Worm (Caenorhabditis elegans) whole organism, L2 larva: ENCODE data around the gene gphr-2.

Experiments
- C34F6.9 ChIP-seq: fragments of 150-350 bp; optimal IDR thresholded peaks from 2 replicates; lab custom pipeline; 2014; ENCODE audit warnings: missing biosample characterization, missing genetic modification characterization
- F13H6.1 ChIP-seq: sonication (generic microtip); optimal IDR thresholded peaks from 2 replicates; lab custom pipeline; 2016; ENCODE audit warnings: missing genetic modification characterization, missing compliant biosample characterization
- R02D3.7 ChIP-seq: fragments of 150-350 bp; optimal IDR thresholded peaks from 2 replicates; lab custom pipeline; 2014; ENCODE audit warnings: missing biosample characterization, missing genetic modification characterization
- ZK546.5 ChIP-seq: sonication (generic microtip); optimal IDR thresholded peaks from 2 replicates; lab custom pipeline; 2017; ENCODE audit warnings: missing biosample characterization, missing genetic modification characterization
- aly-2 ChIP-seq: fragments of 150-350 bp; optimal IDR thresholded peaks from 2 replicates; lab custom pipeline; 2014; ENCODE audit warnings: missing biosample characterization, missing genetic modification characterization
- ama-1 ChIP-seq: fragments of 150-350 bp; optimal IDR thresholded peaks from 2 replicates; lab custom pipeline; 2018; ENCODE audit warnings: inconsistent platforms
- blmp-1 ChIP-seq: sonication (generic microtip); optimal IDR thresholded peaks from 2 replicates; lab custom pipeline; 2017; ENCODE audit warnings: missing genetic modification characterization, mild to moderate bottlenecking, missing compliant biosample characterization, antibody characterized with exemption, moderate library complexity; ENCODE audit not compliant: insufficient read depth
- ceh-82 ChIP-seq: fragments of 150-350 bp; optimal IDR thresholded peaks from 2 replicates; lab custom pipeline; 2014; ENCODE audit warnings: missing biosample characterization, missing genetic modification characterization
- dmd-4 ChIP-seq: sonication (generic microtip); optimal IDR thresholded peaks from 2 replicates; lab custom pipeline; 2017; ENCODE audit warnings: missing biosample characterization, missing genetic modification characterization
- egl-27 ChIP-seq: sonication (generic microtip); optimal IDR thresholded peaks from 3 replicates; lab custom pipeline; 2017; ENCODE audit warnings: missing biosample characterization, missing genetic modification reagents, missing genetic modification characterization
- elt-1 ChIP-seq: fragments of 150-350 bp; optimal IDR thresholded peaks from 2 replicates; lab custom pipeline; 2014; ENCODE audit warnings: missing biosample characterization, missing genetic modification characterization
- elt-3 ChIP-seq: sonication (generic microtip); optimal IDR thresholded peaks from 2 replicates; lab custom pipeline; 2017; ENCODE audit warnings: missing biosample characterization, missing genetic modification characterization
- fos-1 ChIP-seq: fragments of 150-350 bp; optimal IDR thresholded peaks from 2 replicates; lab custom pipeline; 2014; ENCODE audit warnings: missing biosample characterization, missing genetic modification characterization
- gmeb-1 ChIP-seq: fragments of 150-350 bp; optimal IDR thresholded peaks from 2 replicates; lab custom pipeline; 2014; ENCODE audit warnings: missing biosample characterization, missing genetic modification characterization
- lin-11 ChIP-seq: fragments of 150-350 bp; sonication (generic microtip); optimal IDR thresholded peaks from 2 replicates; lab custom pipeline; 2014; ENCODE audit warnings: missing biosample characterization, missing genetic modification characterization, inconsistent platforms, mixed read lengths
- lin-13 ChIP-seq: fragments of 150-350 bp; optimal IDR thresholded peaks from 2 replicates; lab custom pipeline; 2014; ENCODE audit warnings: missing biosample characterization, missing genetic modification reagents, missing genetic modification characterization
- lsy-2 ChIP-seq, 2 experiments: fragments of 150-350 bp in 1 of 2; sonication (generic microtip) in 1 of 2; optimal IDR thresholded peaks; 2 replicates each; lab custom pipeline; 2014 to 2017; ENCODE audit warnings: missing biosample characterization in 2 of 2, missing genetic modification characterization in 2 of 2
- mbf-1 ChIP-seq: sonication (generic microtip); optimal IDR thresholded peaks from 2 replicates; lab custom pipeline; 2017; ENCODE audit warnings: missing biosample characterization, missing genetic modification characterization
- mdl-1 ChIP-seq, 2 experiments: fragments of 150-350 bp in 1 of 2; sonication (generic microtip) in 1 of 2; optimal IDR thresholded peaks; 2 replicates each; lab custom pipeline; 2017; ENCODE audit warnings: missing biosample characterization in 2 of 2, missing genetic modification characterization in 2 of 2
- nhr-11 ChIP-seq: fragments of 150-350 bp; optimal IDR thresholded peaks from 2 replicates; lab custom pipeline; 2014; ENCODE audit warnings: missing biosample characterization, missing genetic modification characterization
- nhr-129 ChIP-seq: fragments of 150-350 bp; optimal IDR thresholded peaks from 2 replicates; lab custom pipeline; 2014; ENCODE audit warnings: missing biosample characterization, missing genetic modification characterization
- nhr-21 ChIP-seq: fragments of 150-350 bp; optimal IDR thresholded peaks from 2 replicates; lab custom pipeline; 2014; ENCODE audit warnings: missing biosample characterization, missing genetic modification characterization
- nhr-23 ChIP-seq: fragments of 150-350 bp; optimal IDR thresholded peaks from 2 replicates; lab custom pipeline; 2014; ENCODE audit warnings: missing biosample characterization, missing genetic modification reagents, missing genetic modification characterization
- nhr-25 ChIP-seq: fragments of 150-350 bp; sonication (generic microtip); optimal IDR thresholded peaks from 3 replicates; lab custom pipeline; 2014; ENCODE audit warnings: missing biosample characterization, missing genetic modification characterization
- nhr-6 ChIP-seq: fragments of 150-350 bp; optimal IDR thresholded peaks from 2 replicates; lab custom pipeline; 2014; ENCODE audit warnings: missing biosample characterization, missing genetic modification characterization
- peb-1 ChIP-seq: fragments of 150-350 bp; optimal IDR thresholded peaks from 2 replicates; lab custom pipeline; 2014; ENCODE audit warnings: missing biosample characterization, missing genetic modification characterization
- sem-4 ChIP-seq: fragments of 150-350 bp; optimal IDR thresholded peaks from 2 replicates; lab custom pipeline; 2014; ENCODE audit warnings: missing biosample characterization, missing genetic modification reagents, missing genetic modification characterization
- skn-1 ChIP-seq: sonication (generic microtip); optimal IDR thresholded peaks from 2 replicates; lab custom pipeline; 2017; ENCODE audit warnings: missing biosample characterization, missing genetic modification characterization
- sma-3 ChIP-seq: sonication (generic microtip); optimal IDR thresholded peaks from 2 replicates; lab custom pipeline; 2016; ENCODE audit warnings: missing genetic modification reagents, missing genetic modification characterization, missing compliant biosample characterization
- sma-9 ChIP-seq, 2 experiments: fragments of 150-350 bp in 1 of 2; sonication (generic microtip) in 1 of 2; optimal IDR thresholded peaks; 2 replicates each; lab custom pipeline; 2014 to 2016; ENCODE audit warnings: missing genetic modification characterization in 2 of 2, mild to moderate bottlenecking in 1 of 2, missing biosample characterization in 1 of 2, missing compliant biosample characterization in 1 of 2, missing genetic modification reagents in 1 of 2, moderate library complexity in 1 of 2
- snpc-4 ChIP-seq: fragments of 150-350 bp; optimal IDR thresholded peaks from 2 replicates; lab custom pipeline; 2014; ENCODE audit warnings: missing biosample characterization, missing genetic modification characterization
- unc-55 ChIP-seq: fragments of 150-350 bp; sonication (generic microtip); optimal IDR thresholded peaks from 3 replicates; lab custom pipeline; 2014; ENCODE audit warnings: missing biosample characterization, missing genetic modification reagents, missing genetic modification characterization
- unc-62 ChIP-seq: fragments of 150-350 bp; optimal IDR thresholded peaks from 2 replicates; lab custom pipeline; 2014; ENCODE audit warnings: missing biosample characterization, missing genetic modification reagents, missing genetic modification characterization
- zag-1 ChIP-seq: fragments of 150-350 bp; optimal IDR thresholded peaks from 2 replicates; lab custom pipeline; 2014; ENCODE audit warnings: missing biosample characterization, missing genetic modification characterization
- ztf-1 ChIP-seq: fragments of 200-800 bp; sonication (Bioruptor generic); conservative IDR thresholded peaks from 2 replicates; pipeline ENCODE4 v1.3.6; 2022; ENCODE audit warnings: missing genetic modification characterization, missing compliant biosample characterization
- ztf-11 ChIP-seq: sonication (generic microtip); optimal IDR thresholded peaks from 2 replicates; lab custom pipeline; 2017; ENCODE audit warnings: missing biosample characterization, missing genetic modification characterization
- ztf-4 ChIP-seq: fragments of 150-350 bp; optimal IDR thresholded peaks from 2 replicates; lab custom pipeline; 2014; ENCODE audit warnings: missing biosample characterization, missing genetic modification characterization

Gene gphr-2

ce11 chrX:14339723-14340122 is 32.2 kb upstream of the gphr-2 start:
- TF ChIP-seq ztf-11 (tag; lab: Kevin White, UChicago) (no peak), skn-1 (tag; lab: Kevin White, UChicago) (no peak)

- TF ChIP-seq nhr-25 (tag; lab: Kevin White, UChicago) (no peak), sma-3 (no peak), elt-1 (tag; lab: Kevin White, UChicago) (no peak), aly-2 (tag; lab: Kevin White, UChicago) (no peak), elt-3 (tag; lab: Kevin White, UChicago) (no peak)
Observed at ce11 chrX:14338896-14339295, 31.3 kb upstream of the gphr-2 start.

- no peak for TF ChIP-seq skn-1 (tag; lab: Kevin White, UChicago)
- no peak for TF ChIP-seq ztf-11 (tag; lab: Kevin White, UChicago)
- TF ChIP-seq elt-3 (tag; lab: Kevin White, UChicago): no peak
- no peak for TF ChIP-seq ceh-82 (tag; lab: Kevin White, UChicago)
- no peak for TF ChIP-seq R02D3.7
- no peak for TF ChIP-seq ztf-4
- no peak for TF ChIP-seq zag-1
- TF ChIP-seq nhr-25 (tag; lab: Kevin White, UChicago): no peak
- no peak for TF ChIP-seq mbf-1
- no peak for TF ChIP-seq gmeb-1 (tag; lab: Kevin White, UChicago)
- TF ChIP-seq sem-4 (tag; lab: Kevin White, UChicago): no peak
- no peak for TF ChIP-seq ztf-1 (GFP tag; lab: Robert Waterston, UW)
Observed at ce11 chrX:14335621-14336020, 28.1 kb upstream of the gphr-2 start.

ce11 chrX:14335220-14335619 is 27.7 kb upstream of the gphr-2 start, which contains the start of gene K04G11.1:
Gene K04G11.1 (plus strand): TSS chrX:14335520.
- TF ChIP-seq unc-55 (GFP tag; lab: Kevin White, UChicago) (no peak), nhr-23 (tag; lab: Kevin White, UChicago) (no peak), lin-13 (no peak), nhr-6 (tag; lab: Kevin White, UChicago) (no peak)

ce11 chrX:14334151-14334550 is 26.6 kb upstream of the gphr-2 start:
- no peak for TF ChIP-seq ceh-82 (tag; lab: Kevin White, UChicago)
- no peak for TF ChIP-seq nhr-25 (tag; lab: Kevin White, UChicago)
- no peak for TF ChIP-seq peb-1 (tag; lab: Kevin White, UChicago)
- peak; percentile 26 for TF ChIP-seq F13H6.1 (tag; lab: Kevin White, UChicago)
- TF ChIP-seq unc-62 (GFP tag; lab: Kevin White, UChicago): no peak
- TF ChIP-seq ama-1: no peak
- peak; percentile 27 for TF ChIP-seq C34F6.9 (tag; lab: Kevin White, UChicago)
- TF ChIP-seq nhr-21: peak; percentile 46
- peak; percentile 26 for TF ChIP-seq egl-27 (tag; lab: Kevin White, UChicago)
- no peak for TF ChIP-seq lin-11 (tag; lab: Kevin White, UChicago)
- no peak for TF ChIP-seq snpc-4 (tag; lab: Kevin White, UChicago)
- TF ChIP-seq nhr-6 (tag; lab: Kevin White, UChicago): peak; percentile 28
- no peak for TF ChIP-seq dmd-4 (tag; lab: Kevin White, UChicago)
- no peak for TF ChIP-seq lin-13
- peak; percentile 69 for TF ChIP-seq nhr-129 (tag; lab: Kevin White, UChicago)
- no peak for TF ChIP-seq gmeb-1 (tag; lab: Kevin White, UChicago)
- no peak for TF ChIP-seq aly-2 (tag; lab: Kevin White, UChicago)
- TF ChIP-seq ztf-1 (GFP tag; lab: Robert Waterston, UW): no peak
- TF ChIP-seq mdl-1 (tag; optimal IDR thresholded peaks at IDR 0.05; lab: Kevin White, UChicago): no peak
- peak; percentile 27 for TF ChIP-seq fos-1
- TF ChIP-seq nhr-11 (tag; lab: Kevin White, UChicago): no peak
- peak; percentile 32 for TF ChIP-seq blmp-1
- TF ChIP-seq ZK546.5 (tag; lab: Kevin White, UChicago): no peak
- peak; percentile 61 for TF ChIP-seq sma-9 (GFP tag; optimal IDR thresholded peaks at IDR 0.05; lab: Kevin White, UChicago)
- no peak for TF ChIP-seq sma-9 (tag; optimal IDR thresholded peaks at IDR 0.05; lab: Kevin White, UChicago)
- no peak for TF ChIP-seq skn-1 (tag; lab: Kevin White, UChicago)
- TF ChIP-seq lsy-2 (tag; optimal IDR thresholded peaks at IDR 0.05; lab: Kevin White, UChicago): peak in 1 of 2 experiments; percentile 68
